Fruit fly (Drosophila melanogaster) whole organism, wandering third instar larva: ENCODE measurements around the gene CG9119.

Experiments
- Hnf4 ChIP-seq: fragments of 200-800 bp; sonication (Bioruptor generic); optimal IDR thresholded peaks from 2 replicates; lab custom pipeline; 2016; ENCODE audit warnings: missing biosample characterization, mild to moderate bottlenecking, missing genetic modification characterization
- Hr78 ChIP-seq: fragments of >200 bp; optimal IDR thresholded peaks from 2 replicates; lab custom pipeline; 2017; ENCODE audit warnings: missing biosample characterization, missing genetic modification characterization
- Hr83 ChIP-seq: fragments of 200-300 bp; sonication (Bioruptor generic); optimal IDR thresholded peaks from 2 replicates; lab custom pipeline; 2016; ENCODE audit warnings: missing biosample characterization, mild to moderate bottlenecking, missing genetic modification characterization, moderate library complexity; ENCODE audit not compliant: poor library complexity, severe bottlenecking
- Sp1 ChIP-seq: fragments of 200-800 bp; sonication (Bioruptor generic); optimal IDR thresholded peaks from 3 replicates; lab custom pipeline; 2019; ENCODE audit warnings: missing biosample characterization, mild to moderate bottlenecking, missing genetic modification characterization, moderate library complexity
- br ChIP-seq: fragments of 200-800 bp; sonication (Bioruptor generic); optimal IDR thresholded peaks from 2 replicates; lab custom pipeline; 2016; ENCODE audit warnings: missing biosample characterization, missing genetic modification characterization
- brk ChIP-seq: fragments of 200-800 bp; sonication (Bioruptor generic); optimal IDR thresholded peaks from 2 replicates; lab custom pipeline; 2016; ENCODE audit warnings: missing biosample characterization, mild to moderate bottlenecking, missing genetic modification characterization

DNA sequence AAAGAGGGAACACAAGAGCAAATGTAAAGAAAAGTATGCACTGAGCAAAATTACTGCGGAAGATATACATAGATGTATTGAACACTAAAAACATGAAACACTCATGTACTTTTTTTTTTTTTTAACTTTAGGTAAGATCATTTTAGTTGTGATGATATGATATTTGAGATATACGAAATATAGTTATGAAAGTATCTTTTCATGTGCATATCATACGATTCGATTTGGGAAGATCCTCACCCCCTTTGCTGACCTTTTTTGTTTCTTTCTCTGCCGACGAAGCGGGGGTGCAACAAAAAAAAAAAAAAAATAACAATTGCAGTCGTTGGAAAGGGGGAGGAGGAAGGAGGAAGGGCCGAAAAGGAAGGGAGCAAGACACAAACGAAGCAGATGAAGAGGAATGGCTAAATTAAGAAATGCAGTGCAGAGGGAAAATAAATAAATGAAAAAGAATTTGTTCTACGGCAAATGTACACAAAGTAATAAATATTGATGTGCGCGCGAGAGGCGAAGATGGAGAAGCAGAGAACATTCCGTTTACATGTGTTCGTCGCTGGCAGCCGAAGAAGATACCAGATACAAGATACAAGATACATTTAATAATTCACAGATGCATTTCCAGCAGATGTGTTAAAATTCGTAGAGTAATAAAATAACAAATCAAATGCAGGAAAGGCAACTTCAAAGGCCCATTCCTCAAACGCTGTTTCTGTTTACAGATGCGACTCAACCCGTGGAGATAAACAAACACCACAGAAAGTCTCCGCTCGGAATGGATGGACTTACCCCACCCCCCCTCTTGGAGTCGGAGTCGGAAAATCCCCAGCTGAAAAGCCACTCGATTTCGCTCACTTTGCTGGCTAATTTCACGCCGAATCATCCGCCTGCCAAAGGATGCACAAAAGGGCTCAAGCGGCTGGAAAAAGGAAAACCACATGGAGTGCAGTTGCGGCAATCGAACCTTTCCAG, 37.4 kb downstream of the CG9119 start:
- TF ChIP-seq Hnf4 (GFP tag; lab: Kevin White, UChicago), result peak; percentile 6
- no peak for TF ChIP-seq Hr78 (GFP tag; lab: Kevin White, UChicago)
- TF ChIP-seq Hr83 (GFP tag; lab: Kevin White, UChicago), result no peak
- no peak for TF ChIP-seq Sp1 (GFP tag; lab: Kevin White, UChicago)
- no peak for TF ChIP-seq brk
- TF ChIP-seq br (GFP tag; lab: Kevin White, UChicago), result no peak
